Fruit fly (Drosophila melanogaster) whole organism, embryonic: ENCODE results near the gene CG4009.

ENCODE experiments used
- CG10366 ChIP-seq: fragments of 200-800 bp; sonication (Bioruptor generic); IDR thresholded peaks from 2 replicates; pipeline ENCODE4 v1.3.6; 2022; ENCODE audit warnings: missing biosample characterization, missing genetic modification characterization
- CG10543 ChIP-seq: fragments of 200-800 bp; sonication (Bioruptor generic); optimal IDR thresholded peaks from 3 replicates; lab custom pipeline; 2017; ENCODE audit warnings: missing biosample characterization, mild to moderate bottlenecking, missing genetic modification characterization, moderate library complexity
- CG10959 ChIP-seq: fragments of 200-800 bp; sonication (Bioruptor generic); IDR thresholded peaks from 2 replicates; pipeline ENCODE4 v1.3.6; 2022; ENCODE audit warnings: missing biosample characterization, missing genetic modification characterization
- CG11560 ChIP-seq: fragments of 200-800 bp; sonication (Bioruptor generic); IDR thresholded peaks from 3 replicates; pipeline ENCODE4 v1.3.6; 2022; ENCODE audit warnings: missing biosample characterization, missing genetic modification characterization
- CG12104 ChIP-seq: fragments of 200-800 bp; sonication (Bioruptor generic); optimal IDR thresholded peaks from 3 replicates; lab custom pipeline; 2016; ENCODE audit warnings: missing biosample characterization, missing genetic modification characterization
- CG13123 ChIP-seq: fragments of 200-800 bp; sonication (Bioruptor generic); optimal IDR thresholded peaks from 2 replicates; lab custom pipeline; 2016; ENCODE audit warnings: missing biosample characterization, missing genetic modification characterization
- CG13287 ChIP-seq: fragments of 200-800 bp; sonication (Bioruptor generic); IDR thresholded peaks from 2 replicates; pipeline ENCODE4 v1.3.6; 2022; ENCODE audit warnings: missing biosample characterization, missing genetic modification characterization; ENCODE audit not compliant: partially characterized antibody
- CG13424 ChIP-seq: fragments of 200-800 bp; sonication (Bioruptor generic); optimal IDR thresholded peaks from 2 replicates; lab custom pipeline; 2019; ENCODE audit warnings: missing biosample characterization, mild to moderate bottlenecking, missing genetic modification characterization, moderate library complexity
- CG14710 ChIP-seq: fragments of 200-800 bp; sonication (Bioruptor generic); optimal IDR thresholded peaks from 3 replicates; lab custom pipeline; 2019; ENCODE audit warnings: missing biosample characterization, mild to moderate bottlenecking, missing genetic modification characterization, moderate library complexity
- CG1603 ChIP-seq: fragments of 200-800 bp; sonication (Bioruptor generic); optimal IDR thresholded peaks from 2 replicates; lab custom pipeline; 2019; ENCODE audit warnings: missing biosample characterization, mild to moderate bottlenecking, missing genetic modification characterization, moderate library complexity
- CG17186 ChIP-seq: fragments of 200-800 bp; sonication (Bioruptor generic); optimal IDR thresholded peaks from 3 replicates; lab custom pipeline; 2017; ENCODE audit warnings: missing biosample characterization, missing genetic modification reagents, missing genetic modification characterization
- CG30403 ChIP-seq: fragments of 200-800 bp; sonication (Bioruptor generic); optimal IDR thresholded peaks from 3 replicates; lab custom pipeline; 2016; ENCODE audit warnings: missing biosample characterization, missing genetic modification characterization
- CG3281 ChIP-seq: fragments of 200-800 bp; sonication (Bioruptor generic); optimal IDR thresholded peaks from 3 replicates; lab custom pipeline; 2017; ENCODE audit warnings: missing biosample characterization, mild to moderate bottlenecking, missing genetic modification characterization
- CG3838 ChIP-seq: fragments of 200-800 bp; sonication (Bioruptor generic); optimal IDR thresholded peaks from 3 replicates; lab custom pipeline; 2016; ENCODE audit warnings: missing biosample characterization, missing genetic modification characterization
- CG42726 ChIP-seq: fragments of 200-800 bp; sonication (Bioruptor generic); IDR thresholded peaks from 2 replicates; pipeline ENCODE4 v1.3.6; 2022; ENCODE audit warnings: missing biosample characterization, missing genetic modification characterization; ENCODE audit not compliant: partially characterized antibody
- CG8924 ChIP-seq: fragments of 200-800 bp; optimal IDR thresholded peaks from 3 replicates; lab custom pipeline; 2019; ENCODE audit warnings: missing biosample characterization, mild to moderate bottlenecking, missing genetic modification characterization, moderate library complexity
- CG9727 ChIP-seq: fragments of 200-800 bp; sonication (Bioruptor generic); optimal IDR thresholded peaks from 3 replicates; lab custom pipeline; 2017; ENCODE audit warnings: missing biosample characterization, mild to moderate bottlenecking, missing genetic modification characterization
- CG9932 ChIP-seq: fragments of 200-800 bp; sonication (Bioruptor generic); IDR thresholded peaks from 2 replicates; pipeline ENCODE4 v1.3.6; 2022; ENCODE audit warnings: missing biosample characterization, missing genetic modification characterization
- D19A ChIP-seq: fragments of 200-800 bp; optimal IDR thresholded peaks from 3 replicates; lab custom pipeline; 2019; ENCODE audit warnings: missing biosample characterization, mild to moderate bottlenecking, missing genetic modification characterization, moderate library complexity
- Dek ChIP-seq: fragments of 200-800 bp; sonication (Bioruptor generic); optimal IDR thresholded peaks from 3 replicates; lab custom pipeline; 2019; ENCODE audit warnings: missing biosample characterization, mild to moderate bottlenecking, missing genetic modification characterization, moderate library complexity
- Dp ChIP-seq: fragments of 200-800 bp; sonication (Bioruptor generic); optimal IDR thresholded peaks from 2 replicates; lab custom pipeline; 2018; ENCODE audit warnings: missing biosample characterization, mild to moderate bottlenecking, missing genetic modification characterization, moderate library complexity
- Dref ChIP-seq: fragments of 200-800 bp; sonication (Bioruptor generic); IDR thresholded peaks from 2 replicates; pipeline ENCODE4 v1.3.6; 2022; ENCODE audit warnings: missing biosample characterization, missing genetic modification characterization
- HmgD ChIP-seq: fragments of 200-800 bp; sonication (Bioruptor generic); optimal IDR thresholded peaks from 3 replicates; lab custom pipeline; 2016; ENCODE audit warnings: missing biosample characterization, missing genetic modification characterization
- Lhr ChIP-seq: fragments of 200-800 bp; sonication (Bioruptor generic); optimal IDR thresholded peaks from 3 replicates; lab custom pipeline; 2017; ENCODE audit warnings: mild to moderate bottlenecking, missing biosample characterization, missing genetic modification reagents, missing genetic modification characterization
- Ptx1 ChIP-seq: fragments of 200-800 bp; sonication (Bioruptor generic); IDR thresholded peaks from 2 replicates; pipeline ENCODE4 v1.3.6; 2022; ENCODE audit warnings: missing biosample characterization, missing genetic modification characterization
- Scr ChIP-seq: fragments of 200-800 bp; sonication (Bioruptor generic); IDR thresholded peaks from 2 replicates; pipeline ENCODE4 v1.3.6; 2022; ENCODE audit warnings: missing biosample characterization, missing genetic modification characterization; ENCODE audit not compliant: partially characterized antibody
- Ssrp ChIP-seq: fragments of 200-800 bp; sonication (Bioruptor generic); optimal IDR thresholded peaks from 2 replicates; lab custom pipeline; 2018; ENCODE audit warnings: missing biosample characterization, mild to moderate bottlenecking, missing genetic modification characterization, moderate library complexity
- Vsx1 ChIP-seq: fragments of 200-800 bp; sonication (Bioruptor generic); optimal IDR thresholded peaks from 2 replicates; lab custom pipeline; 2017; ENCODE audit warnings: missing biosample characterization, mild to moderate bottlenecking, missing genetic modification characterization, missing genetic modification reagents
- Xbp1 ChIP-seq: fragments of 200-800 bp; sonication (Bioruptor generic); optimal IDR thresholded peaks from 3 replicates; lab custom pipeline; 2016; ENCODE audit warnings: missing biosample characterization, mild to moderate bottlenecking, missing genetic modification characterization
- az2 ChIP-seq: fragments of 200-800 bp; sonication (Bioruptor generic); optimal IDR thresholded peaks from 3 replicates; lab custom pipeline; 2016; ENCODE audit warnings: missing biosample characterization, missing genetic modification characterization
- dati ChIP-seq: fragments of 200-800 bp; sonication (Bioruptor generic); IDR thresholded peaks from 2 replicates; pipeline ENCODE4 v1.3.6; 2022; ENCODE audit warnings: missing biosample characterization, missing genetic modification characterization
- hb ChIP-seq: fragments of 200-800 bp; sonication (Bioruptor generic); IDR thresholded peaks from 3 replicates; pipeline ENCODE4 v1.3.6; 2022; ENCODE audit warnings: missing biosample characterization, missing genetic modification characterization; ENCODE audit not compliant: partially characterized antibody
- kay ChIP-seq: fragments of 200-800 bp; sonication (Bioruptor generic); optimal IDR thresholded peaks from 2 replicates; lab custom pipeline; 2016; ENCODE audit warnings: missing biosample characterization, missing genetic modification characterization
- lilli ChIP-seq: fragments of 200-800 bp; sonication (Bioruptor generic); optimal IDR thresholded peaks from 3 replicates; lab custom pipeline; 2016; ENCODE audit warnings: missing biosample characterization, missing genetic modification characterization
- mld ChIP-seq: fragments of 200-800 bp; sonication (Bioruptor generic); IDR thresholded peaks from 3 replicates; pipeline ENCODE4 v1.3.6; 2022; ENCODE audit warnings: missing biosample characterization, missing genetic modification characterization; ENCODE audit not compliant: partially characterized antibody
- nerfin-1 ChIP-seq: fragments of 200-800 bp; sonication (Bioruptor generic); optimal IDR thresholded peaks from 3 replicates; lab custom pipeline; 2019; ENCODE audit warnings: missing biosample characterization, mild to moderate bottlenecking, missing genetic modification characterization, moderate library complexity
- phol ChIP-seq: fragments of 200-800 bp; sonication (Bioruptor generic); optimal IDR thresholded peaks from 3 replicates; lab custom pipeline; 2018; ENCODE audit warnings: missing biosample characterization, mild to moderate bottlenecking, missing genetic modification characterization, moderate library complexity
- pzg ChIP-seq: fragments of 200-800 bp; sonication (Bioruptor generic); optimal IDR thresholded peaks from 3 replicates; lab custom pipeline; 2018; ENCODE audit warnings: missing biosample characterization, mild to moderate bottlenecking, missing genetic modification characterization, moderate library complexity
- row ChIP-seq: fragments of 200-800 bp; sonication (Bioruptor generic); IDR thresholded peaks from 3 replicates; pipeline ENCODE4 v1.3.6; 2022; ENCODE audit warnings: missing biosample characterization, missing genetic modification characterization
- seq ChIP-seq: fragments of 200-800 bp; sonication (Bioruptor generic); IDR thresholded peaks from 2 replicates; pipeline ENCODE4 v1.3.6; 2022; ENCODE audit warnings: missing biosample characterization, missing genetic modification characterization
- sisA ChIP-seq: fragments of 200-800 bp; sonication (Bioruptor generic); IDR thresholded peaks from 2 replicates; pipeline ENCODE4 v1.3.6; 2022; ENCODE audit warnings: missing biosample characterization, missing genetic modification characterization
- sna ChIP-seq: fragments of 200-800 bp; sonication (Bioruptor generic); IDR thresholded peaks from 2 replicates; pipeline ENCODE4 v1.3.6; 2022; ENCODE audit warnings: missing biosample characterization, missing genetic modification characterization; ENCODE audit not compliant: partially characterized antibody
- stc ChIP-seq: fragments of 200-800 bp; sonication (Bioruptor generic); IDR thresholded peaks from 2 replicates; pipeline ENCODE4 v1.3.6; 2022; ENCODE audit warnings: missing biosample characterization, missing genetic modification characterization
- sug ChIP-seq: fragments of 200-800 bp; optimal IDR thresholded peaks from 2 replicates; lab custom pipeline; 2019; ENCODE audit warnings: missing biosample characterization, mild to moderate bottlenecking, missing genetic modification characterization, moderate library complexity
- tll ChIP-seq, 2 experiments: fragments of 200-800 bp in 1 of 2; fragments of >200 bp in 1 of 2; sonication (Bioruptor generic) in 1 of 2; optimal IDR thresholded peaks; 2 replicates each; lab custom pipeline; 2017 to 2019; ENCODE audit warnings: missing biosample characterization in 2 of 2, missing genetic modification characterization in 2 of 2, mild to moderate bottlenecking in 1 of 2, moderate library complexity in 1 of 2
- tna ChIP-seq: fragments of 200-800 bp; sonication (Bioruptor generic); IDR thresholded peaks from 2 replicates; pipeline ENCODE4 v1.3.6; 2022; ENCODE audit warnings: missing biosample characterization, missing genetic modification characterization; ENCODE audit not compliant: partially characterized antibody
- unc-4 ChIP-seq: fragments of 200-800 bp; sonication (Bioruptor generic); IDR thresholded peaks from 2 replicates; pipeline ENCODE4 v1.3.6; 2022; ENCODE audit warnings: missing biosample characterization, missing genetic modification characterization; ENCODE audit not compliant: partially characterized antibody
- vfl ChIP-seq: fragments of 200-800 bp; sonication (Bioruptor generic); optimal IDR thresholded peaks from 2 replicates; lab custom pipeline; 2016; ENCODE audit warnings: missing biosample characterization, missing genetic modification characterization

CG4009 gene

DNA sequence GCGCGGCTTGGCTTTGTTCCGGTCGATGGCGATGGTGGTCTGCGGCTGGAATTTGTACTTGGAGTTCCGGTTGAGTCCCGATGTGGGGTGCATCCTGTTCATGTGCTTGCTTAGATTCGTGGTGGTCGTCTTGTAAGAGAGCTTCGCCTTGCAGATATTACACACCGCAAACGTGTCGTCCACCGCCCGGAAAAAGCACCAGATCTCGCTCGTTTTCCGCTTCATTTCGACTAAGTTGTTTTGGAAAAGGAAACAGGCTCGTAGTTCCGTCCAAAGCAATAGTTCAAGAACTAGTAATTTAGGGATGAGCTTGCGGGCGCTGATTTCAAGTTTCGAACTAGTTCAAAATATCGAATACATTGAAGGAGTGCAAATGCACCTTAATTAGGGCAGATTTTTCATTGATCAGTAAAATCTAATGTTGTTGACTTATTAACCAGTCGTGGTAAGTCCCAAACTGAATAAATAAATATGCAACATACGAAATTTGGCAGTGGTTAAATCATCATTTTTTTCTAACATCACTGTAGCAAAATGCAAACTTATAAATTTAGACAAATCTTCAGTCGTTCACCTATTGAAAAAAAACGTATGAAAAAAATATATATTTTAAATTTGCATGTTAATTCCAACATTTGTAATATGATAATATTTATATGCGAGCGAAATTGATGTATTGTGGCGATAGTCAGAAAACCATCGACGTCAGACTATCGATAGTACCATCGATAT, 7.2 kb upstream of the CG4009 start, which contains the start of the genes bdwf and Patr-1 (continued):
- TF ChIP-seq Xbp1 (GFP tag; lab: Kevin White, UChicago) (peak; percentile 11), CG11560 (peak; percentile 59; the same call in 1 of the 3 replicates), CG13123 (GFP tag; lab: Kevin White, UChicago) (no peak), pzg (peak; percentile 51), nerfin-1 (tag; lab: Kevin White, UChicago) (peak; percentile 9), tll (GFP tag; optimal IDR thresholded peaks at IDR 0.05; lab: Kevin White, UChicago) (peak in 1 of 2 experiments; percentile 21), vfl (GFP tag; lab: Kevin White, UChicago) (no peak), Vsx1 (GFP tag; lab: Kevin White, UChicago) (no peak), phol (tag; lab: Kevin White, UChicago) (peak; percentile 43), CG30403 (GFP tag; lab: Kevin White, UChicago) (peak; percentile 60), lilli (GFP tag; lab: Kevin White, UChicago) (peak; percentile 37), unc-4 (GFP tag; lab: Robert Waterston, UW) (peak; percentile 88), CG10959 (GFP tag; lab: Robert Waterston, UW) (no peak), stc (GFP tag; lab: Robert Waterston, UW) (0 out of 2 replicates have a peak, but pooled peaks have one; percentile 6), CG1603 (tag; lab: Kevin White, UChicago) (peak; percentile 3), Dref (GFP tag; lab: Robert Waterston, UW) (peak; percentile 87), CG8924 (tag; lab: Kevin White, UChicago) (peak; percentile 36), Lhr (GFP tag; lab: Kevin White, UChicago) (peak; percentile 27), sisA (GFP tag; lab: Robert Waterston, UW) (no peak), CG10366 (GFP tag; lab: Robert Waterston, UW) (no peak), kay (GFP tag; lab: Kevin White, UChicago) (no peak), sna (GFP tag; lab: Robert Waterston, UW) (peak; percentile 77), az2 (peak; percentile 7), D19A (peak; percentile 15), CG13424 (tag; lab: Kevin White, UChicago) (peak; percentile 41), Dp (peak; percentile 29), CG42726 (GFP tag; lab: Robert Waterston, UW) (peak; percentile 93), CG14710 (peak; percentile 69), HmgD (no peak), mld (GFP tag; lab: Robert Waterston, UW) (peak; percentile 92), dati (GFP tag; lab: Robert Waterston, UW) (no peak), seq (GFP tag; lab: Robert Waterston, UW) (no peak), Scr (peak; percentile 95), CG17186 (GFP tag; lab: Kevin White, UChicago) (peak; percentile 46), tna (GFP tag; lab: Robert Waterston, UW) (peak; percentile 89), Ptx1 (no peak), CG12104 (GFP tag; lab: Kevin White, UChicago) (no peak), Ssrp (tag; lab: Kevin White, UChicago) (peak; percentile 17), hb (GFP tag; lab: Robert Waterston, UW) (peak; percentile 94), Dek (tag; lab: Kevin White, UChicago) (peak; percentile 36), CG13287 (GFP tag; lab: Robert Waterston, UW) (peak; percentile 89), CG9727 (GFP tag; lab: Kevin White, UChicago) (peak; percentile 53), CG9932 (GFP tag; lab: Robert Waterston, UW) (peak; percentile 38; the same call in 1 of the 2 replicates), CG3281 (GFP tag; lab: Kevin White, UChicago) (peak; percentile 21), CG10543 (GFP tag; lab: Kevin White, UChicago) (peak; percentile 10), sug (tag; lab: Kevin White, UChicago) (peak; percentile 36), row (peak; percentile 75), CG3838 (GFP tag; lab: Kevin White, UChicago) (no peak)
